Worm (Caenorhabditis elegans) whole organism, midembryonic: Measurements from ENCODE around the gene lrr-1.

Experiments
- T22C8.4 ChIP-seq: fragments of 200-800 bp; sonication (Bioruptor generic); IDR thresholded peaks from 2 replicates; pipeline ENCODE4 v1.3.6; 2022; ENCODE audit warnings: missing genetic modification characterization, missing compliant biosample characterization
- flt-1 ChIP-seq: fragments of 200-800 bp; sonication (Bioruptor generic); IDR thresholded peaks from 2 replicates; pipeline ENCODE4 v1.3.6; 2022; ENCODE audit warnings: missing genetic modification characterization, missing compliant biosample characterization
- med-1 ChIP-seq: sonication (generic microtip); optimal IDR thresholded peaks from 2 replicates; lab custom pipeline; 2017; ENCODE audit warnings: missing genetic modification characterization, mild to moderate bottlenecking, missing compliant biosample characterization, antibody characterized with exemption, missing genetic modification reagents; ENCODE audit not compliant: insufficient read depth

- no peak for TF ChIP-seq T22C8.4
- TF ChIP-seq flt-1 (GFP tag; lab: Robert Waterston, UW), result no peak
- no peak for TF ChIP-seq med-1 (GFP tag; lab: Kevin White, UChicago)
These were observed 47.1 kb upstream of the lrr-1 start, which contains the start of gene C04G6.4 for ce11 chrII:5083341-5083740.
